Fruit fly (Drosophila melanogaster): Measurements from ENCODE around the gene GABA-B-R3.

GABA-B-R3 gene

DNA sequence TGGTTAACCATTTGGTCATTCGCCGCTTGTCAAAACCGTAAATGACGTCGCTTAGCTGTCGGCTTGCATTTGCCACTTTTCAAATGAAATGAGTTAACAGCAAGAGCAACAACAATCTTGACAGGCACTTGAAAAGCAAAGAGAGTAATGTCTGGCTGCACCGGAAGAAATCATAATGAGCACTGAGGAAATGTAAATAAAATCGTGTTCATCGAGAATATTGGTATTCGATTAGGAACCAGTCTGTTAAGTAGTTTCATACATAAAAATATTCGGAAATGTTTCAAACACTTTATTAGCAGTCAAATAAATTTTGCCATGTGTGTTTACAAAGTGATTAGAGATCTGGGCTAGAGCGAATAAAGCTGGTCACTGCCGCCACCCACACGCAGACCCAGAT, 33.2 kb upstream of the GABA-B-R3 start:
- no peak for TF ChIP-seq woc (GFP tag; optimal IDR thresholded peaks at IDR 0.05)
- TF ChIP-seq Abd-B (GFP tag; optimal IDR thresholded peaks at IDR 0.05), result no peak
- no peak for TF ChIP-seq lola (GFP tag; optimal IDR thresholded peaks at IDR 0.05)
- TF ChIP-seq Sp1 (GFP tag; optimal IDR thresholded peaks at IDR 0.05), result no peak
- TF ChIP-seq Mio (GFP tag; optimal IDR thresholded peaks at IDR 0.05), result no peak
- TF ChIP-seq rgr (GFP tag; optimal IDR thresholded peaks at IDR 0.05), result no peak
- TF ChIP-seq HLH106 (tag; optimal IDR thresholded peaks at IDR 0.05), result no peak
- TF ChIP-seq N (GFP tag; optimal IDR thresholded peaks at IDR 0.05), result no peak
- no peak for TF ChIP-seq dl (GFP tag; optimal IDR thresholded peaks at IDR 0.05; ENCODE audit: insufficient read depth in 1 of 2, partially characterized antibody in 2 of 2)
- TF ChIP-seq br (GFP tag; optimal IDR thresholded peaks at IDR 0.05), result no peak

DNA sequence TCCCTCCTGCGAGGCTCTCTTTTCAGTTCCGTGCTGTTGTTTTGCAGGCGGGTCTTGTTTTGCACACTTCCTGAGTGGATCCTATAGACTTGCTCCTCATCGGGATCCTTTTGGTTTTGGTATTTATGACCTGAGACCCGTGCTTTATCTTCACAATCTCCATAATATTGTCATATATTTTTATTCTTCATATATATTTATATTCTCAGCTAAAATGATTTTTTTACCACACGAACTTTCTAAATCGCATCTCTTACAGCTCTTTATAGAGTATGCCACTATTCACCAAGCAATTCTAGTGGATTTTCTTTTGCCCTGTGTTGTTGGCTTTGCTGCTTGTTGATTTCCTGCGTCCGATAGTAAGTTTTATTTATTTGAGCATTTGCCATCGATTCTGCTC, 32.0 kb upstream of the GABA-B-R3 start:
- no peak for TF ChIP-seq Sp1 (GFP tag; optimal IDR thresholded peaks at IDR 0.05)
- no peak for TF ChIP-seq pan (optimal IDR thresholded peaks at IDR 0.05)
- TF ChIP-seq jim (GFP tag; optimal IDR thresholded peaks at IDR 0.05), result no peak
- no peak for TF ChIP-seq br (GFP tag; optimal IDR thresholded peaks at IDR 0.05)
- no peak for TF ChIP-seq psq (GFP tag; optimal IDR thresholded peaks at IDR 0.05)
- TF ChIP-seq sage (GFP tag; optimal IDR thresholded peaks at IDR 0.05), result no peak
- peak; percentile 21 for TF ChIP-seq rgr (GFP tag; optimal IDR thresholded peaks at IDR 0.05)
- no peak for TF ChIP-seq fru (GFP tag; optimal IDR thresholded peaks at IDR 0.05)
- TF ChIP-seq brk (GFP tag; optimal IDR thresholded peaks at IDR 0.05), result no peak
- no peak for TF ChIP-seq Abd-B (GFP tag; optimal IDR thresholded peaks at IDR 0.05)
- TF ChIP-seq sv (GFP tag; optimal IDR thresholded peaks at IDR 0.05), result no peak
- no peak for TF ChIP-seq dsf (GFP tag; optimal IDR thresholded peaks at IDR 0.05; ENCODE audit: borderline replicate concordance)
- TF ChIP-seq N (GFP tag; optimal IDR thresholded peaks at IDR 0.05), result no peak
- no peak for TF ChIP-seq h (GFP tag; optimal IDR thresholded peaks at IDR 0.05)
- TF ChIP-seq Mio (GFP tag; optimal IDR thresholded peaks at IDR 0.05), result no peak
- no peak for TF ChIP-seq ey (GFP tag; optimal IDR thresholded peaks at IDR 0.05)
- peak; percentile 20 for TF ChIP-seq woc (GFP tag; optimal IDR thresholded peaks at IDR 0.05)
- TF ChIP-seq CG32264 (GFP tag; optimal IDR thresholded peaks at IDR 0.05), result no peak
- TF ChIP-seq HLH106 (tag; optimal IDR thresholded peaks at IDR 0.05), result peak; percentile 48
- TF ChIP-seq Vsx2 (GFP tag; optimal IDR thresholded peaks at IDR 0.05; ENCODE audit: partially characterized antibody), result no peak
- no peak for TF ChIP-seq CrebA (GFP tag; optimal IDR thresholded peaks at IDR 0.05; ENCODE audit: borderline replicate concordance)
- no peak for TF ChIP-seq Myc (optimal IDR thresholded peaks at IDR 0.05)
- TF ChIP-seq tai (GFP tag; optimal IDR thresholded peaks at IDR 0.05), result no peak
- peak in 1 of 2 experiments; percentile 23 for TF ChIP-seq foxo (GFP tag; optimal IDR thresholded peaks at IDR 0.05)
- no peak for TF ChIP-seq Hr78 (GFP tag; optimal IDR thresholded peaks at IDR 0.05)

DNA sequence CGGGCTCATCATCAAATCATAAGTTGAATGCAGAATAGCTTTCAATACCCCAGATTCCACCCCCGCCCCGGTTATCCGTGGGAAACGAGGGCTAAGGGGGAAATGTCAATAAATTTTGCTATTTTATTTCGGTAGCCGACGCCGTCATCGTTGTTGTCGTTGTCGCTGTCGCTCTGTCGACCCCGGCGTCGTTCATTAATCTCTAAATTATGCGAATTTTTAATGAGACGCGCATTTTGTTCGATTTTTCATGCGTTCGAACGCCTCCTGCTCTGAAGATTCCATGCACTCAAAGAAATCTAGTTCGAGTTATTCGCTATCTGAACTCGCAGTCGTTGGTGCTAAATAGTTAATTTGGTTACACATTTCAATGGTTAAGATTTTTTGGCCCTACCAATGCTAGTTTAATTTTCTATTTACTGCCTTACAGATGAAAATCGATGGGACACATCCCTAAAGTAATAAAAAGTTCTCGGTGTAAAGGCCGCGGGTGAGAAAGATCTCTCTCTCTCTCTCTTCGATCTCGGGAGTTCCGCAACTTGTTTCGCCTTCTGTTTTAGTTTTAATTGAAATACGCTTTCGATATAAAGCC, 31.4 kb upstream of the GABA-B-R3 start:
- TF ChIP-seq HLH106 (tag; optimal IDR thresholded peaks at IDR 0.05) (peak; percentile 75), sage (GFP tag; optimal IDR thresholded peaks at IDR 0.05) (no peak), Vsx2 (GFP tag; optimal IDR thresholded peaks at IDR 0.05; ENCODE audit: partially characterized antibody) (no peak), Myc (optimal IDR thresholded peaks at IDR 0.05) (no peak), psq (GFP tag; optimal IDR thresholded peaks at IDR 0.05) (peak; percentile 51), CG32264 (GFP tag; optimal IDR thresholded peaks at IDR 0.05) (peak; percentile 29), ey (GFP tag; optimal IDR thresholded peaks at IDR 0.05) (peak; percentile 77), rgr (GFP tag; optimal IDR thresholded peaks at IDR 0.05) (peak; percentile 67), GATAd (GFP tag; optimal IDR thresholded peaks at IDR 0.05) (no peak), Dfd (GFP tag; optimal IDR thresholded peaks at IDR 0.05) (no peak), Hr83 (GFP tag; optimal IDR thresholded peaks at IDR 0.05; ENCODE audit: poor library complexity, severe bottlenecking) (no peak), Rel (GFP tag; optimal IDR thresholded peaks at IDR 0.05) (no peak), Rel (tag; optimal IDR thresholded peaks at IDR 0.05) (peak; percentile 9), h (GFP tag; optimal IDR thresholded peaks at IDR 0.05) (peak; percentile 75), woc (GFP tag; optimal IDR thresholded peaks at IDR 0.05) (peak; percentile 27), Hnf4 (GFP tag; optimal IDR thresholded peaks at IDR 0.05) (peak; percentile 68), CrebA (GFP tag; optimal IDR thresholded peaks at IDR 0.05; ENCODE audit: borderline replicate concordance) (no peak), N (GFP tag; optimal IDR thresholded peaks at IDR 0.05) (no peak), Jra (GFP tag; optimal IDR thresholded peaks at IDR 0.05) (no peak), brk (GFP tag; optimal IDR thresholded peaks at IDR 0.05) (no peak), dl (GFP tag; optimal IDR thresholded peaks at IDR 0.05; ENCODE audit: insufficient read depth in 1 of 2, partially characterized antibody in 2 of 2) (no peak), CG9705 (GFP tag; optimal IDR thresholded peaks at IDR 0.05) (peak; percentile 12), Hr78 (GFP tag; optimal IDR thresholded peaks at IDR 0.05) (no peak), Sp1 (GFP tag; optimal IDR thresholded peaks at IDR 0.05) (peak; percentile 76), br (GFP tag; optimal IDR thresholded peaks at IDR 0.05) (peak; percentile 80), OdsH (GFP tag; optimal IDR thresholded peaks at IDR 0.05) (peak; percentile 74), foxo (GFP tag; optimal IDR thresholded peaks at IDR 0.05) (peak in 1 of 2 experiments; percentile 70), dmrt93B (GFP tag; optimal IDR thresholded peaks at IDR 0.05) (peak; percentile 45), usp (GFP tag; optimal IDR thresholded peaks at IDR 0.05) (no peak), Dif (GFP tag; optimal IDR thresholded peaks at IDR 0.05; ENCODE audit: partially characterized antibody) (no peak), fru (GFP tag; optimal IDR thresholded peaks at IDR 0.05) (peak; percentile 67)
